Fruit fly (Drosophila melanogaster): Measurements from ENCODE around the gene CG18823.

Gene CG18823

dm6 chrX:1009468-1010259 lies 19.3 kb downstream of the CG18823 start (continued):
- TF ChIP-seq pb (GFP tag; optimal IDR thresholded peaks at IDR 0.05): no peak
- no peak for TF ChIP-seq Antp (GFP tag; optimal IDR thresholded peaks at IDR 0.05)
- no peak for TF ChIP-seq ro (GFP tag; IDR thresholded peaks at IDR 0.05)

dm6 chrX:1011543-1012085 lies 21.3 kb downstream of the CG18823 start, which contains the start of the genes TfIIA-S-2 and CG14631:
Gene TfIIA-S-2, minus strand, starts transcription at chrX:1011643.
Gene CG14631, plus strand, starts transcription at chrX:1012035.
- TF ChIP-seq CG4360 (GFP tag; IDR thresholded peaks at IDR 0.05): no peak
- no peak for TF ChIP-seq CG10274 (GFP tag; optimal IDR thresholded peaks at IDR 0.05)
- no peak for TF ChIP-seq kay (GFP tag; optimal IDR thresholded peaks at IDR 0.05)
- no peak for TF ChIP-seq lola (GFP tag; optimal IDR thresholded peaks at IDR 0.05)

- TF ChIP-seq toy (GFP tag; IDR thresholded peaks at IDR 0.05): no peak
- TF ChIP-seq br (optimal IDR thresholded peaks at IDR 0.05): no peak
- TF ChIP-seq Hey (tag; optimal IDR thresholded peaks at IDR 0.05): no peak
- TF ChIP-seq Hr3 (GFP tag; optimal IDR thresholded peaks at IDR 0.05): no peak
- no peak for TF ChIP-seq CG1647 (GFP tag; optimal IDR thresholded peaks at IDR 0.05)
- TF ChIP-seq dan (GFP tag; IDR thresholded peaks at IDR 0.05): no peak
- TF ChIP-seq CG3847 (GFP tag; IDR thresholded peaks at IDR 0.05): no peak
- no peak for TF ChIP-seq Poxn (GFP tag; IDR thresholded peaks at IDR 0.05)
- no peak for TF ChIP-seq Fer3 (tag; optimal IDR thresholded peaks at IDR 0.05)
- no peak for TF ChIP-seq corto (GFP tag; optimal IDR thresholded peaks at IDR 0.05)
- TF ChIP-seq jing (GFP tag; optimal IDR thresholded peaks at IDR 0.05): no peak
- no peak for TF ChIP-seq disco-r (GFP tag; optimal IDR thresholded peaks at IDR 0.05)
- TF ChIP-seq Ets97D (GFP tag; optimal IDR thresholded peaks at IDR 0.05): peak; percentile 88
- TF ChIP-seq Mrtf (GFP tag; IDR thresholded peaks at IDR 0.05): no peak
- no peak for TF ChIP-seq CG11504 (tag; optimal IDR thresholded peaks at IDR 0.05)
- no peak for TF ChIP-seq Gug (GFP tag; IDR thresholded peaks at IDR 0.05)
- TF ChIP-seq CG17612 (GFP tag; IDR thresholded peaks at IDR 0.05): no peak
- no peak for TF ChIP-seq CG1529 (GFP tag; optimal IDR thresholded peaks at IDR 0.05)
- TF ChIP-seq CG6654 (GFP tag; optimal IDR thresholded peaks at IDR 0.05): no peak
- no peak for TF ChIP-seq CG7963 (GFP tag; IDR thresholded peaks at IDR 0.05; ENCODE audit: partially characterized antibody)
- no peak for TF ChIP-seq CG11696 (GFP tag; IDR thresholded peaks at IDR 0.05)
- no peak for TF ChIP-seq oc (tag; optimal IDR thresholded peaks at IDR 0.05)
- no peak for TF ChIP-seq CG32772 (GFP tag; IDR thresholded peaks at IDR 0.05)
- TF ChIP-seq jumu (GFP tag; optimal IDR thresholded peaks at IDR 0.05): no peak
- no peak for TF ChIP-seq CG10654 (GFP tag; optimal IDR thresholded peaks at IDR 0.05)
- TF ChIP-seq CG2678 (tag; optimal IDR thresholded peaks at IDR 0.05): no peak
- TF ChIP-seq D19A (tag; optimal IDR thresholded peaks at IDR 0.05): no peak
- TF ChIP-seq MBD-R2 (GFP tag; IDR thresholded peaks at IDR 0.05): peak; percentile 88
- no peak for TF ChIP-seq Lim3 (GFP tag; IDR thresholded peaks at IDR 0.05)
- TF ChIP-seq crol (GFP tag; IDR thresholded peaks at IDR 0.05): no peak
- peak; percentile 39 for TF ChIP-seq lab (GFP tag; optimal IDR thresholded peaks at IDR 0.05)
- TF ChIP-seq CG14441 (GFP tag; IDR thresholded peaks at IDR 0.05): no peak
- TF ChIP-seq CG9932 (GFP tag; IDR thresholded peaks at IDR 0.05): no peak
- no peak for TF ChIP-seq CG14050 (GFP tag; IDR thresholded peaks at IDR 0.05)
- no peak for TF ChIP-seq esg (GFP tag; conservative IDR thresholded peaks at IDR 0.05)
- TF ChIP-seq E2f2 (GFP tag; IDR thresholded peaks at IDR 0.05): peak; percentile 59
- no peak for TF ChIP-seq pfk (GFP tag; optimal IDR thresholded peaks at IDR 0.05)
- no peak for TF ChIP-seq CG2712 (tag; optimal IDR thresholded peaks at IDR 0.05)
- TF ChIP-seq Atf-2 (GFP tag; optimal IDR thresholded peaks at IDR 0.05): no peak
- no peak for TF ChIP-seq CG10565 (GFP tag; optimal IDR thresholded peaks at IDR 0.05)
- TF ChIP-seq CG32532 (GFP tag; IDR thresholded peaks at IDR 0.05): no peak; the same call in 1 of the 2 replicates
Observed at dm6 chrX:1026511-1026910, 36.2 kb downstream of the CG18823 start, which contains the start of the genes CG32814, CG11638 and CG3021. Gene CG32814, minus strand, starts transcription at chrX:1026700. Gene CG11638, minus strand, starts transcription at chrX:1026703. Gene CG3021, plus strand, starts transcription at chrX:1026791.
